Fruit fly (Drosophila melanogaster) whole organism, embryonic: ENCODE results near the gene Cyp313a5.

ENCODE experiments used
- Asciz ChIP-seq: fragments of 200-800 bp; sonication (Bioruptor generic); optimal IDR thresholded peaks from 2 replicates; lab custom pipeline; 2017; ENCODE audit warnings: missing biosample characterization, mild to moderate bottlenecking, missing genetic modification characterization, missing genetic modification reagents
- B-H2 ChIP-seq: fragments of 200-800 bp; sonication (Bioruptor generic); optimal IDR thresholded peaks from 2 replicates; lab custom pipeline; 2018; ENCODE audit warnings: missing biosample characterization, mild to moderate bottlenecking, missing genetic modification characterization
- CG10543 ChIP-seq: fragments of 200-800 bp; sonication (Bioruptor generic); optimal IDR thresholded peaks from 3 replicates; lab custom pipeline; 2017; ENCODE audit warnings: missing biosample characterization, mild to moderate bottlenecking, missing genetic modification characterization, moderate library complexity
- CG12071 ChIP-seq: fragments of 200-800 bp; sonication (Bioruptor generic); optimal IDR thresholded peaks from 3 replicates; lab custom pipeline; 2018; ENCODE audit warnings: missing biosample characterization, mild to moderate bottlenecking, missing genetic modification characterization
- CG12104 ChIP-seq: fragments of 200-800 bp; sonication (Bioruptor generic); optimal IDR thresholded peaks from 3 replicates; lab custom pipeline; 2016; ENCODE audit warnings: missing biosample characterization, missing genetic modification characterization
- CG13123 ChIP-seq: fragments of 200-800 bp; sonication (Bioruptor generic); optimal IDR thresholded peaks from 2 replicates; lab custom pipeline; 2016; ENCODE audit warnings: missing biosample characterization, missing genetic modification characterization
- CG13424 ChIP-seq: fragments of 200-800 bp; sonication (Bioruptor generic); optimal IDR thresholded peaks from 2 replicates; lab custom pipeline; 2019; ENCODE audit warnings: missing biosample characterization, mild to moderate bottlenecking, missing genetic modification characterization, moderate library complexity
- CG14667 ChIP-seq: fragments of 200-800 bp; sonication (Bioruptor generic); IDR thresholded peaks from 2 replicates; pipeline ENCODE4 v1.3.6; 2022; ENCODE audit warnings: missing biosample characterization, missing genetic modification characterization
- CG18476 ChIP-seq: fragments of 200-800 bp; sonication (Bioruptor generic); optimal IDR thresholded peaks from 2 replicates; lab custom pipeline; 2016; ENCODE audit warnings: missing biosample characterization, mild to moderate bottlenecking, missing genetic modification characterization
- CG2202 ChIP-seq: fragments of 200-800 bp; sonication (Bioruptor generic); optimal IDR thresholded peaks from 2 replicates; lab custom pipeline; 2018; ENCODE audit warnings: missing biosample characterization, mild to moderate bottlenecking, missing genetic modification characterization
- CG32532 ChIP-seq: fragments of 200-800 bp; sonication (Bioruptor generic); IDR thresholded peaks from 2 replicates; pipeline ENCODE4 v1.3.6; 2022; ENCODE audit warnings: missing biosample characterization, missing genetic modification characterization
- CG43689 ChIP-seq: fragments of 200-800 bp; sonication (Bioruptor generic); IDR thresholded peaks from 2 replicates; pipeline ENCODE4 v1.3.6; 2022; ENCODE audit warnings: missing biosample characterization, missing genetic modification characterization
- CG7556 ChIP-seq: fragments of 200-800 bp; sonication (Bioruptor generic); optimal IDR thresholded peaks from 2 replicates; lab custom pipeline; 2017; ENCODE audit warnings: missing biosample characterization, mild to moderate bottlenecking, missing genetic modification characterization
- CG7745 ChIP-seq: fragments of 200-800 bp; sonication (Bioruptor generic); optimal IDR thresholded peaks from 2 replicates; lab custom pipeline; 2018; ENCODE audit warnings: missing biosample characterization, mild to moderate bottlenecking, missing genetic modification characterization, moderate library complexity
- CG7786 ChIP-seq: fragments of 200-800 bp; sonication (Bioruptor generic); optimal IDR thresholded peaks from 2 replicates; lab custom pipeline; 2016; ENCODE audit warnings: missing biosample characterization, missing genetic modification characterization
- CG9215 ChIP-seq: fragments of 200-800 bp; sonication (Bioruptor generic); IDR thresholded peaks from 2 replicates; pipeline ENCODE4 v1.3.6; 2022; ENCODE audit warnings: missing biosample characterization, missing genetic modification characterization
- CG9609 ChIP-seq: fragments of 200-800 bp; sonication (Bioruptor generic); optimal IDR thresholded peaks from 3 replicates; lab custom pipeline; 2016; ENCODE audit warnings: missing biosample characterization, missing genetic modification characterization
- Dp ChIP-seq: fragments of 200-800 bp; sonication (Bioruptor generic); optimal IDR thresholded peaks from 2 replicates; lab custom pipeline; 2018; ENCODE audit warnings: missing biosample characterization, mild to moderate bottlenecking, missing genetic modification characterization, moderate library complexity
- ERR ChIP-seq: fragments of 200-800 bp; sonication (Bioruptor generic); optimal IDR thresholded peaks from 2 replicates; lab custom pipeline; 2016; ENCODE audit warnings: missing biosample characterization, missing genetic modification characterization
- Max ChIP-seq: fragments of 200-800 bp; sonication (Bioruptor generic); optimal IDR thresholded peaks from 2 replicates; lab custom pipeline; 2016; ENCODE audit warnings: missing biosample characterization, mild to moderate bottlenecking, missing genetic modification characterization
- Meics ChIP-seq: fragments of 200-800 bp; sonication (Bioruptor generic); optimal IDR thresholded peaks from 2 replicates; lab custom pipeline; 2017; ENCODE audit warnings: missing biosample characterization, mild to moderate bottlenecking, missing genetic modification characterization
- Rfx ChIP-seq: fragments of 200-800 bp; sonication (Bioruptor generic); IDR thresholded peaks from 2 replicates; pipeline ENCODE4 v1.3.6; 2022; ENCODE audit warnings: missing biosample characterization, missing genetic modification characterization
- Sox100B ChIP-seq: fragments of 200-800 bp; sonication (Bioruptor generic); optimal IDR thresholded peaks from 3 replicates; lab custom pipeline; 2018; ENCODE audit warnings: missing biosample characterization, mild to moderate bottlenecking, missing genetic modification characterization
- Sox102F ChIP-seq: fragments of 200-800 bp; sonication (Bioruptor generic); optimal IDR thresholded peaks from 2 replicates; lab custom pipeline; 2018; ENCODE audit warnings: missing biosample characterization, mild to moderate bottlenecking, missing genetic modification characterization, moderate library complexity
- Ssrp ChIP-seq: fragments of 200-800 bp; sonication (Bioruptor generic); optimal IDR thresholded peaks from 2 replicates; lab custom pipeline; 2018; ENCODE audit warnings: missing biosample characterization, mild to moderate bottlenecking, missing genetic modification characterization, moderate library complexity
- Usf ChIP-seq: fragments of 200-800 bp; sonication (Bioruptor generic); optimal IDR thresholded peaks from 2 replicates; lab custom pipeline; 2017; ENCODE audit warnings: missing genotype, missing biosample characterization, missing genetic modification characterization
- Xrp1 ChIP-seq: fragments of 200-800 bp; sonication (Bioruptor generic); IDR thresholded peaks from 2 replicates; pipeline ENCODE4 v1.3.6; 2022; ENCODE audit warnings: missing biosample characterization, missing genetic modification characterization
- ase ChIP-seq: fragments of 200-800 bp; sonication (Bioruptor generic); IDR thresholded peaks from 3 replicates; pipeline ENCODE4 v1.3.6; 2022; ENCODE audit warnings: missing biosample characterization, missing genetic modification characterization
- ato ChIP-seq: fragments of 200-800 bp; sonication (Bioruptor generic); IDR thresholded peaks from 2 replicates; pipeline ENCODE4 v1.3.6; 2022; ENCODE audit warnings: missing biosample characterization, missing genetic modification characterization; ENCODE audit not compliant: partially characterized antibody
- az2 ChIP-seq: fragments of 200-800 bp; sonication (Bioruptor generic); optimal IDR thresholded peaks from 3 replicates; lab custom pipeline; 2016; ENCODE audit warnings: missing biosample characterization, missing genetic modification characterization
- bsh ChIP-seq, 2 experiments: fragments of 200-800 bp; sonication (Bioruptor generic); optimal IDR thresholded peaks; 2 replicates each; lab custom pipeline; 2017 to 2018; ENCODE audit warnings: mild to moderate bottlenecking in 2 of 2, missing biosample characterization in 2 of 2, missing genetic modification characterization in 2 of 2, moderate library complexity in 1 of 2
- crp ChIP-seq, 2 experiments: fragments of 200-800 bp; sonication (Bioruptor generic); optimal IDR thresholded peaks; 2 replicates in 1 of 2; 3 replicates in 1 of 2; lab custom pipeline; 2017; ENCODE audit warnings: missing biosample characterization in 2 of 2, missing genetic modification characterization in 2 of 2, mild to moderate bottlenecking in 1 of 2, moderate library complexity in 1 of 2
- dati ChIP-seq: fragments of 200-800 bp; sonication (Bioruptor generic); IDR thresholded peaks from 2 replicates; pipeline ENCODE4 v1.3.6; 2022; ENCODE audit warnings: missing biosample characterization, missing genetic modification characterization
- esg ChIP-seq: fragments of 200-800 bp; sonication (Bioruptor generic); conservative IDR thresholded peaks from 2 replicates; pipeline ENCODE4 v1.3.6; 2022; ENCODE audit warnings: missing biosample characterization, missing genetic modification characterization
- gce ChIP-seq: fragments of 200-800 bp; sonication (Bioruptor generic); IDR thresholded peaks from 3 replicates; pipeline ENCODE4 v1.3.6; 2022; ENCODE audit warnings: missing biosample characterization, missing genetic modification characterization
- gt ChIP-seq: fragments of 200-800 bp; sonication (Bioruptor generic); IDR thresholded peaks from 2 replicates; pipeline ENCODE4 v1.3.6; 2022; ENCODE audit warnings: missing biosample characterization, missing genetic modification characterization
- kah ChIP-seq: fragments of 200-800 bp; sonication (Bioruptor generic); optimal IDR thresholded peaks from 2 replicates; lab custom pipeline; 2018; ENCODE audit warnings: missing biosample characterization, mild to moderate bottlenecking, missing genetic modification characterization
- kni ChIP-seq: fragments of 200-800 bp; sonication (Bioruptor generic); optimal IDR thresholded peaks from 3 replicates; lab custom pipeline; 2017; ENCODE audit warnings: mild to moderate bottlenecking, missing biosample characterization, missing genetic modification reagents, missing genetic modification characterization
- oc ChIP-seq: fragments of 200-800 bp; sonication (Bioruptor generic); optimal IDR thresholded peaks from 2 replicates; lab custom pipeline; 2018; ENCODE audit warnings: missing biosample characterization, mild to moderate bottlenecking, missing genetic modification characterization, moderate library complexity
- org-1 ChIP-seq: fragments of 200-800 bp; sonication (Bioruptor generic); optimal IDR thresholded peaks from 2 replicates; lab custom pipeline; 2017; ENCODE audit warnings: missing biosample characterization, missing genetic modification characterization
- p53 ChIP-seq: fragments of 200-800 bp; sonication (Bioruptor generic); optimal IDR thresholded peaks from 2 replicates; lab custom pipeline; 2016; ENCODE audit warnings: missing biosample characterization, missing genetic modification characterization
- pho ChIP-seq: fragments of 200-800 bp; sonication (Bioruptor generic); optimal IDR thresholded peaks from 2 replicates; lab custom pipeline; 2016; ENCODE audit warnings: missing biosample characterization, missing genetic modification characterization
- pzg ChIP-seq: fragments of 200-800 bp; sonication (Bioruptor generic); optimal IDR thresholded peaks from 3 replicates; lab custom pipeline; 2018; ENCODE audit warnings: missing biosample characterization, mild to moderate bottlenecking, missing genetic modification characterization, moderate library complexity
- ranshi ChIP-seq: fragments of 200-800 bp; sonication (Bioruptor generic); IDR thresholded peaks from 2 replicates; pipeline ENCODE4 v1.3.6; 2022; ENCODE audit warnings: missing biosample characterization, missing genetic modification characterization
- schlank ChIP-seq: fragments of 200-800 bp; sonication (Bioruptor generic); optimal IDR thresholded peaks from 2 replicates; lab custom pipeline; 2018; ENCODE audit warnings: missing biosample characterization, mild to moderate bottlenecking, missing genetic modification characterization
- sima ChIP-seq: fragments of 200-800 bp; sonication (Bioruptor generic); optimal IDR thresholded peaks from 2 replicates; lab custom pipeline; 2016; ENCODE audit warnings: missing biosample characterization, missing genetic modification characterization
- sisA ChIP-seq: fragments of 200-800 bp; sonication (Bioruptor generic); IDR thresholded peaks from 2 replicates; pipeline ENCODE4 v1.3.6; 2022; ENCODE audit warnings: missing biosample characterization, missing genetic modification characterization
- so ChIP-seq: fragments of 200-800 bp; sonication (Bioruptor generic); IDR thresholded peaks from 3 replicates; pipeline ENCODE4 v1.3.6; 2022; ENCODE audit warnings: missing biosample characterization, missing genetic modification characterization
- unpg ChIP-seq: fragments of 200-800 bp; sonication (Bioruptor generic); optimal IDR thresholded peaks from 3 replicates; lab custom pipeline; 2018; ENCODE audit warnings: missing biosample characterization, mild to moderate bottlenecking, missing genetic modification characterization, moderate library complexity
- vfl ChIP-seq: fragments of 200-800 bp; sonication (Bioruptor generic); optimal IDR thresholded peaks from 2 replicates; lab custom pipeline; 2016; ENCODE audit warnings: missing biosample characterization, missing genetic modification characterization

Gene Cyp313a5

DNA sequence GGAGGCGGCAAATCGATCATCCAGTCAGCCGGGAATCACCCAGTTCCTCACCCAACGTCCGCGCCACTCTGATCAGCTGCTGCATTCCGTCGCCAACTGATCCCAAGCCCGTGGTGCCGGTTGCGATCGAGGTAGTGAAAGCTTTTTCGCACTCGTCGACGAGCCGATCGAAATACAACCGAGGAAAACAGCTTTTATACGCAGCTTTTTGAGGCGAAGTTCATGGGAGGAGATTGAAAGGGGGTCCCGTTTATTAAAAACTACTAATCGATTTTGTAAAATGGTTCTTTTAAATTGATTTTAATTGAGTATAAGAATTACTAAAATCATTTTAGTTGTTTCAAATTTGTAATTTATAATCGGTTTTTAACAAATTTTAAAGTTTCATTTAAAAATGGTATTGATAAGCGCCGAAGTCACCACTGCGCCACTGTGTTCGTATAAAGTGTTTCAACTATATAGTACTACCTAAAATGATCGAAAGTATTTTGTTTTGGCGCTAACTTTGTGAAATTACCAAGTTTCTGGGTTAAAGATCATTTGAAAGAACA is 13.0 kb downstream of the Cyp313a5 start, which contains the start of gene CG4860 (continued):
- peak; percentile 82 for TF ChIP-seq CG9609 (GFP tag; lab: Kevin White, UChicago)
- peak; percentile 89 for TF ChIP-seq Meics (GFP tag; lab: Kevin White, UChicago)
- TF ChIP-seq Sox102F (GFP tag; lab: Kevin White, UChicago), result peak; percentile 92
- TF ChIP-seq CG2202 (tag; lab: Kevin White, UChicago), result peak; percentile 57
- TF ChIP-seq CG43689 (GFP tag; lab: Robert Waterston, UW), result peak; percentile 63
- TF ChIP-seq Usf (GFP tag; lab: Kevin White, UChicago), result peak; percentile 25
- TF ChIP-seq p53 (GFP tag; lab: Kevin White, UChicago), result peak; percentile 69
- TF ChIP-seq CG18476 (GFP tag; lab: Kevin White, UChicago), result peak; percentile 77
- TF ChIP-seq CG12071 (GFP tag; lab: Kevin White, UChicago), result peak; percentile 74
- TF ChIP-seq CG13123 (GFP tag; lab: Kevin White, UChicago), result peak; percentile 72
- peak; percentile 80 for TF ChIP-seq org-1 (GFP tag; lab: Kevin White, UChicago)
- peak; percentile 94 for TF ChIP-seq Rfx (GFP tag; lab: Robert Waterston, UW)
- peak; percentile 80 for TF ChIP-seq Max (GFP tag; lab: Kevin White, UChicago)
- no peak for TF ChIP-seq CG7745 (tag; lab: Kevin White, UChicago)
- no peak for TF ChIP-seq Asciz
- TF ChIP-seq Ssrp (tag; lab: Kevin White, UChicago), result peak; percentile 83
- TF ChIP-seq ato (GFP tag; lab: Robert Waterston, UW), result no peak
- peak; percentile 1 for TF ChIP-seq sima (GFP tag; lab: Kevin White, UChicago)
- TF ChIP-seq pzg (GFP tag; lab: Kevin White, UChicago), result peak; percentile 5
- TF ChIP-seq CG9215 (GFP tag; lab: Robert Waterston, UW), result peak; percentile 84
- TF ChIP-seq unpg (GFP tag; lab: Kevin White, UChicago), result peak; percentile 93
- peak; percentile 80 for TF ChIP-seq gce
- peak; percentile 86 for TF ChIP-seq CG7786
- peak; percentile 91 for TF ChIP-seq az2 (GFP tag; lab: Kevin White, UChicago)
- peak; percentile 85 for TF ChIP-seq vfl (GFP tag; lab: Kevin White, UChicago)
- TF ChIP-seq bsh (GFP tag; optimal IDR thresholded peaks at IDR 0.05; lab: Kevin White, UChicago), result peak; percentile 50 to 86
- TF ChIP-seq gt (GFP tag; lab: Robert Waterston, UW), result 0 out of 2 replicates have a peak, but pooled peaks have one; percentile 14
- no peak; the same call in 1 of the 2 replicates for TF ChIP-seq Xrp1 (GFP tag; lab: Robert Waterston, UW)
- peak in 1 of 2 experiments; percentile 61 for TF ChIP-seq crp (GFP tag; optimal IDR thresholded peaks at IDR 0.05; lab: Kevin White, UChicago)
- peak; percentile 74 for TF ChIP-seq sisA (GFP tag; lab: Robert Waterston, UW)
- TF ChIP-seq so, result peak; percentile 84
- peak; percentile 75; the same call in 1 of the 2 replicates for TF ChIP-seq ranshi (GFP tag; lab: Robert Waterston, UW)
- TF ChIP-seq ase (GFP tag; lab: Robert Waterston, UW), result peak; percentile 86; the same call in 2 of the 3 replicates
- peak; percentile 80 for TF ChIP-seq CG14667 (GFP tag; lab: Robert Waterston, UW)
- TF ChIP-seq kni, result no peak
- TF ChIP-seq CG13424 (tag; lab: Kevin White, UChicago), result peak; percentile 93
- TF ChIP-seq B-H2 (GFP tag; lab: Kevin White, UChicago), result peak; percentile 80
- TF ChIP-seq dati (GFP tag; lab: Robert Waterston, UW), result peak; percentile 43; the same call in 1 of the 2 replicates
- TF ChIP-seq oc, result no peak
- TF ChIP-seq kah (GFP tag; lab: Kevin White, UChicago), result peak; percentile 63
- peak; percentile 66 for TF ChIP-seq CG12104 (GFP tag; lab: Kevin White, UChicago)
- TF ChIP-seq CG32532 (GFP tag; lab: Robert Waterston, UW), result peak; percentile 95
- TF ChIP-seq CG7556, result peak; percentile 91
- no peak for TF ChIP-seq Sox100B (GFP tag; lab: Kevin White, UChicago)
- TF ChIP-seq Dp, result no peak
- peak; percentile 44 for TF ChIP-seq ERR
- peak; percentile 79 for TF ChIP-seq esg (GFP tag; lab: Robert Waterston, UW)
- TF ChIP-seq schlank (tag; lab: Kevin White, UChicago), result peak; percentile 79
- peak; percentile 85 for TF ChIP-seq pho
- TF ChIP-seq CG10543 (GFP tag; lab: Kevin White, UChicago), result peak; percentile 82
